Worm (Caenorhabditis elegans): ENCODE measurements around the gene C15H9.5.

C15H9.5 gene

ce11 chrX:6128773-6129172, 35.7 kb downstream of the C15H9.5 start:
- TF ChIP-seq sma-9 (GFP tag; optimal IDR thresholded peaks at IDR 0.05) = peak; percentile 10
- no peak for TF ChIP-seq sma-9 (tag; optimal IDR thresholded peaks at IDR 0.05)
- TF ChIP-seq dmd-4 (tag; optimal IDR thresholded peaks at IDR 0.05) = no peak

- no peak for TF ChIP-seq lin-39 (tag; optimal IDR thresholded peaks at IDR 0.05)
- no peak for TF ChIP-seq nhr-10 (tag; optimal IDR thresholded peaks at IDR 0.05)
- no peak for TF ChIP-seq ztf-4 (tag; optimal IDR thresholded peaks at IDR 0.05)
- TF ChIP-seq crh-2 (tag; optimal IDR thresholded peaks at IDR 0.05) = peak; percentile 55
- TF ChIP-seq nhr-77 (tag; optimal IDR thresholded peaks at IDR 0.05) = no peak
- TF ChIP-seq fos-1 (tag; optimal IDR thresholded peaks at IDR 0.05) = peak; percentile 62
- TF ChIP-seq skn-1 (tag; optimal IDR thresholded peaks at IDR 0.05) = no peak
- no peak for TF ChIP-seq mdl-1 (tag; optimal IDR thresholded peaks at IDR 0.05)
- TF ChIP-seq blmp-1 (tag; optimal IDR thresholded peaks at IDR 0.05; ENCODE audit: insufficient read depth) = no peak
- no peak for TF ChIP-seq mab-5 (tag; optimal IDR thresholded peaks at IDR 0.05)
- TF ChIP-seq lsy-2 (tag; optimal IDR thresholded peaks at IDR 0.05) = no peak
- TF ChIP-seq nhr-11 (tag; optimal IDR thresholded peaks at IDR 0.05) = no peak
- no peak for TF ChIP-seq Y55F3AM.14 (GFP tag; optimal IDR thresholded peaks at IDR 0.05)
- TF ChIP-seq nhr-21 (tag; optimal IDR thresholded peaks at IDR 0.05) = no peak
- TF ChIP-seq ztf-1 (GFP tag; conservative IDR thresholded peaks at IDR 0.05) = no peak
- TF ChIP-seq ceh-82 (tag; optimal IDR thresholded peaks at IDR 0.05) = no peak
- TF ChIP-seq snpc-4 (tag; optimal IDR thresholded peaks at IDR 0.05) = no peak
- TF ChIP-seq aly-2 (tag; optimal IDR thresholded peaks at IDR 0.05) = no peak
- no peak for TF ChIP-seq dmd-4 (tag; optimal IDR thresholded peaks at IDR 0.05)
- no peak for TF ChIP-seq unc-39 (tag; optimal IDR thresholded peaks at IDR 0.05)
- TF ChIP-seq sma-9 (GFP tag; optimal IDR thresholded peaks at IDR 0.05) = peak; percentile 29
- no peak for TF ChIP-seq sma-9 (tag; optimal IDR thresholded peaks at IDR 0.05)
- no peak for TF ChIP-seq alr-1 (tag; optimal IDR thresholded peaks at IDR 0.05)
- TF ChIP-seq nhr-129 (tag; optimal IDR thresholded peaks at IDR 0.05) = no peak
- TF ChIP-seq unc-62 (GFP tag; optimal IDR thresholded peaks at IDR 0.05) = no peak
- no peak for TF ChIP-seq sem-4 (tag; optimal IDR thresholded peaks at IDR 0.05)
- no peak for TF ChIP-seq unc-55 (GFP tag; optimal IDR thresholded peaks at IDR 0.05)
- TF ChIP-seq nhr-12 (tag; optimal IDR thresholded peaks at IDR 0.05) = no peak
- no peak for TF ChIP-seq ztf-11 (tag; optimal IDR thresholded peaks at IDR 0.05)
- TF ChIP-seq R02D3.7 (tag; optimal IDR thresholded peaks at IDR 0.05) = no peak
- TF ChIP-seq nhr-23 (tag; optimal IDR thresholded peaks at IDR 0.05) = no peak
- no peak for TF ChIP-seq elt-3 (tag; optimal IDR thresholded peaks at IDR 0.05)
- TF ChIP-seq nhr-6 (tag; optimal IDR thresholded peaks at IDR 0.05) = no peak
- TF ChIP-seq F13H6.1 (tag; optimal IDR thresholded peaks at IDR 0.05) = peak; percentile 27
- no peak for TF ChIP-seq C34F6.9 (tag; optimal IDR thresholded peaks at IDR 0.05)
- no peak for TF ChIP-seq peb-1 (tag; optimal IDR thresholded peaks at IDR 0.05)
Measured at ce11 chrX:6129277-6129676, 36.2 kb downstream of the C15H9.5 start.

- no peak for TF ChIP-seq ztf-11 (tag; optimal IDR thresholded peaks at IDR 0.05)
- no peak for TF ChIP-seq nhr-10 (tag; optimal IDR thresholded peaks at IDR 0.05)
- no peak for TF ChIP-seq unc-62 (GFP tag; optimal IDR thresholded peaks at IDR 0.05)
- no peak for TF ChIP-seq nhr-23 (tag; optimal IDR thresholded peaks at IDR 0.05)
- peak; percentile 59 for TF ChIP-seq F13H6.1 (tag; optimal IDR thresholded peaks at IDR 0.05)
- peak; percentile 58 for TF ChIP-seq Y55F3AM.14 (GFP tag; optimal IDR thresholded peaks at IDR 0.05)
- TF ChIP-seq blmp-1 (tag; optimal IDR thresholded peaks at IDR 0.05; ENCODE audit: insufficient read depth) = no peak
- no peak for TF ChIP-seq nhr-25 (tag; optimal IDR thresholded peaks at IDR 0.05)
- no peak for TF ChIP-seq lsy-2 (tag; optimal IDR thresholded peaks at IDR 0.05)
- no peak for TF ChIP-seq ceh-16 (tag; optimal IDR thresholded peaks at IDR 0.05)
- TF ChIP-seq lin-13 (GFP tag; optimal IDR thresholded peaks at IDR 0.05) = peak; percentile 1
- no peak for TF ChIP-seq mbf-1 (tag; optimal IDR thresholded peaks at IDR 0.05)
- peak; percentile 64 for TF ChIP-seq zag-1 (tag; optimal IDR thresholded peaks at IDR 0.05)
- TF ChIP-seq nhr-129 (tag; optimal IDR thresholded peaks at IDR 0.05) = no peak
- TF ChIP-seq ama-1 (optimal IDR thresholded peaks at IDR 0.05) = no peak
- no peak for TF ChIP-seq alr-1 (tag; optimal IDR thresholded peaks at IDR 0.05)
- TF ChIP-seq unc-39 (tag; optimal IDR thresholded peaks at IDR 0.05) = no peak
- TF ChIP-seq mab-5 (tag; optimal IDR thresholded peaks at IDR 0.05) = peak; percentile 7
- peak; percentile 38 for TF ChIP-seq unc-55 (GFP tag; optimal IDR thresholded peaks at IDR 0.05)
- no peak for TF ChIP-seq dmd-4 (tag; optimal IDR thresholded peaks at IDR 0.05)
- no peak for TF ChIP-seq elt-3 (tag; optimal IDR thresholded peaks at IDR 0.05)
- TF ChIP-seq sem-4 (tag; optimal IDR thresholded peaks at IDR 0.05) = no peak
- no peak for TF ChIP-seq sma-9 (GFP tag; optimal IDR thresholded peaks at IDR 0.05)
- no peak for TF ChIP-seq sma-9 (tag; optimal IDR thresholded peaks at IDR 0.05)
- no peak for TF ChIP-seq nhr-6 (tag; optimal IDR thresholded peaks at IDR 0.05)
- TF ChIP-seq ceh-82 (tag; optimal IDR thresholded peaks at IDR 0.05) = no peak
- TF ChIP-seq mdl-1 (tag; optimal IDR thresholded peaks at IDR 0.05) = peak in 1 of 2 experiments; percentile 6
- TF ChIP-seq nhr-11 (tag; optimal IDR thresholded peaks at IDR 0.05) = no peak
- no peak for TF ChIP-seq skn-1 (tag; optimal IDR thresholded peaks at IDR 0.05)
- peak; percentile 8 for TF ChIP-seq crh-2 (tag; optimal IDR thresholded peaks at IDR 0.05)
- no peak for TF ChIP-seq fos-1 (tag; optimal IDR thresholded peaks at IDR 0.05)
- no peak for TF ChIP-seq aly-2 (tag; optimal IDR thresholded peaks at IDR 0.05)
Measured at ce11 chrX:6134423-6134822, 41.3 kb downstream of the C15H9.5 start.
